Worm (Caenorhabditis elegans) whole organism, young adult: ENCODE data around the gene T19H12.2.

ENCODE experiments used
- B0336.3 ChIP-seq: fragments of 200-800 bp; sonication (Bioruptor generic); IDR thresholded peaks from 2 replicates; pipeline ENCODE4 v1.3.6; 2022; ENCODE audit warnings: missing genetic modification characterization, missing compliant biosample characterization
- F33H1.4 ChIP-seq: fragments of 200-800 bp; sonication (Bioruptor generic); IDR thresholded peaks from 2 replicates; pipeline ENCODE4 v1.3.6; 2022; ENCODE audit warnings: missing genetic modification reagents, missing genetic modification characterization, missing compliant biosample characterization
- F37B4.10 ChIP-seq: fragments of 200-800 bp; sonication (Bioruptor generic); IDR thresholded peaks from 2 replicates; pipeline ENCODE4 v1.3.6; 2022; ENCODE audit warnings: missing genetic modification characterization, missing compliant biosample characterization
- F39B2.1 ChIP-seq: fragments of 200-800 bp; sonication (Bioruptor generic); IDR thresholded peaks from 2 replicates; pipeline ENCODE4 v1.3.6; 2022; ENCODE audit warnings: missing genetic modification reagents, missing genetic modification characterization, missing compliant biosample characterization
- F49E8.2 ChIP-seq: sonication (generic microtip); optimal IDR thresholded peaks from 3 replicates; lab custom pipeline; 2017; ENCODE audit warnings: missing genetic modification characterization, mild to moderate bottlenecking, missing compliant biosample characterization, antibody characterized with exemption, moderate library complexity; ENCODE audit not compliant: insufficient read depth
- F52B5.7 ChIP-seq: sonication (generic microtip); optimal IDR thresholded peaks from 2 replicates; lab custom pipeline; 2016; ENCODE audit warnings: mild to moderate bottlenecking, missing genetic modification characterization, missing compliant biosample characterization
- K12H6.12 ChIP-seq: fragments of 200-800 bp; sonication (Bioruptor generic); optimal IDR thresholded peaks from 2 replicates; lab custom pipeline; 2018; ENCODE audit warnings: mild to moderate bottlenecking, missing genetic modification characterization, missing compliant biosample characterization
- Y53F4B.3 ChIP-seq: fragments of 200-800 bp; sonication (Bioruptor generic); IDR thresholded peaks from 2 replicates; pipeline ENCODE4 v1.3.6; 2022; ENCODE audit warnings: missing genetic modification reagents, missing genetic modification characterization, missing compliant biosample characterization
- ZK185.1 ChIP-seq: sonication (generic microtip); optimal IDR thresholded peaks from 2 replicates; lab custom pipeline; 2016; ENCODE audit warnings: mild to moderate bottlenecking, missing genetic modification characterization, missing compliant biosample characterization; ENCODE audit not compliant: poor library complexity, severe bottlenecking
- ama-1 ChIP-seq, 3 experiments: fragments of 150-350 bp in 1 of 3; sonication (generic microtip) in 2 of 3; optimal IDR thresholded peaks; 2 replicates each; lab custom pipeline; 2014 to 2018; ENCODE audit warnings: missing biosample characterization in 2 of 3, missing genetic modification characterization in 2 of 3, missing genetic modification reagents in 2 of 3
- attf-6 ChIP-seq: fragments of 200-800 bp; sonication (Bioruptor generic); IDR thresholded peaks from 2 replicates; pipeline ENCODE4 v1.3.6; 2022; ENCODE audit warnings: missing genetic modification reagents, missing genetic modification characterization, missing compliant biosample characterization
- cebp-1 ChIP-seq, 2 experiments: fragments of 200-800 bp in 1 of 2; sonication (Bioruptor generic) in 1 of 2; sonication (generic microtip) in 1 of 2; IDR thresholded peaks in 1 of 2; optimal IDR thresholded peaks in 1 of 2; 2 replicates each; pipeline versions ENCODE4 v1.3.6 to Lab custom; 2017 to 2022; ENCODE audit warnings: missing compliant biosample characterization in 2 of 2, missing genetic modification characterization in 2 of 2, mild to moderate bottlenecking in 1 of 2, missing genetic modification reagents in 1 of 2, moderate library complexity in 1 of 2
- cebp-2 ChIP-seq: fragments of 200-800 bp; sonication (Bioruptor generic); IDR thresholded peaks from 2 replicates; pipeline ENCODE4 v1.3.6; 2022; ENCODE audit warnings: missing genetic modification characterization, missing compliant biosample characterization
- ceh-40 ChIP-seq: fragments of 200-800 bp; sonication (Bioruptor generic); IDR thresholded peaks from 2 replicates; pipeline ENCODE4 v1.3.6; 2022; ENCODE audit warnings: missing genetic modification characterization, missing compliant biosample characterization
- ceh-79 ChIP-seq: sonication (generic microtip); optimal IDR thresholded peaks from 2 replicates; lab custom pipeline; 2017; ENCODE audit warnings: mild to moderate bottlenecking, missing genetic modification characterization, missing compliant biosample characterization
- ceh-91 ChIP-seq: fragments of 200-800 bp; sonication (Bioruptor generic); IDR thresholded peaks from 2 replicates; pipeline ENCODE4 v1.3.6; 2022; ENCODE audit warnings: missing genetic modification reagents, missing genetic modification characterization, missing compliant biosample characterization
- die-1 ChIP-seq: sonication (generic microtip); optimal IDR thresholded peaks from 2 replicates; lab custom pipeline; 2016; ENCODE audit warnings: missing genotype, mild to moderate bottlenecking, missing genetic modification characterization, missing compliant biosample characterization
- dox-1 ChIP-seq: fragments of 200-800 bp; sonication (Bioruptor generic); IDR thresholded peaks from 2 replicates; pipeline ENCODE4 v1.3.6; 2022; ENCODE audit warnings: missing genetic modification reagents, missing genetic modification characterization, missing compliant biosample characterization
- egl-18 ChIP-seq: fragments of 200-800 bp; sonication (Bioruptor generic); IDR thresholded peaks from 2 replicates; pipeline ENCODE4 v1.3.6; 2022; ENCODE audit warnings: missing genetic modification reagents, missing genetic modification characterization, missing compliant biosample characterization
- egrh-3 ChIP-seq: fragments of 200-800 bp; sonication (Bioruptor generic); IDR thresholded peaks from 2 replicates; pipeline ENCODE4 v1.3.6; 2022; ENCODE audit warnings: missing genetic modification reagents, missing genetic modification characterization, missing compliant biosample characterization
- ekl-4 ChIP-seq: fragments of 200-800 bp; sonication (Bioruptor generic); IDR thresholded peaks from 2 replicates; pipeline ENCODE4 v1.3.6; 2022; ENCODE audit warnings: missing genetic modification reagents, missing genetic modification characterization, missing compliant biosample characterization
- fkh-3 ChIP-seq: sonication (generic microtip); optimal IDR thresholded peaks from 2 replicates; lab custom pipeline; 2016; ENCODE audit warnings: mild to moderate bottlenecking, missing genetic modification characterization, missing compliant biosample characterization
- hlh-12 ChIP-seq: sonication (generic microtip); optimal IDR thresholded peaks from 2 replicates; lab custom pipeline; 2016; ENCODE audit warnings: missing genetic modification characterization, missing compliant biosample characterization
- hmg-1.2 ChIP-seq: fragments of 200-800 bp; sonication (Bioruptor generic); IDR thresholded peaks from 2 replicates; pipeline ENCODE4 v1.3.6; 2022; ENCODE audit warnings: missing genetic modification reagents, missing genetic modification characterization, missing compliant biosample characterization
- let-607 ChIP-seq, 2 experiments: fragments of 200-800 bp in 1 of 2; sonication (Bioruptor generic) in 1 of 2; sonication (generic microtip) in 1 of 2; optimal IDR thresholded peaks; 2 replicates each; lab custom pipeline; 2016 to 2018; ENCODE audit warnings: mild to moderate bottlenecking in 2 of 2, missing compliant biosample characterization in 2 of 2, missing genetic modification characterization in 2 of 2, moderate library complexity in 2 of 2, missing genotype in 1 of 2
- lin-26 ChIP-seq: fragments of 200-800 bp; sonication (Bioruptor generic); IDR thresholded peaks from 2 replicates; pipeline ENCODE4 v1.3.6; 2022; ENCODE audit warnings: missing genetic modification reagents, missing genetic modification characterization, missing compliant biosample characterization
- lin-40 ChIP-seq: sonication (generic microtip); optimal IDR thresholded peaks from 2 replicates; lab custom pipeline; 2016; ENCODE audit warnings: missing genetic modification characterization, mild to moderate bottlenecking, missing compliant biosample characterization, missing genotype, missing genetic modification reagents
- lin-54 ChIP-seq: fragments of 200-800 bp; sonication (Bioruptor generic); optimal IDR thresholded peaks from 2 replicates; lab custom pipeline; 2018; ENCODE audit warnings: mild to moderate bottlenecking, missing genetic modification characterization, missing compliant biosample characterization
- lsy-27 ChIP-seq: sonication (generic microtip); optimal IDR thresholded peaks from 2 replicates; lab custom pipeline; 2017; ENCODE audit warnings: missing genetic modification characterization, mild to moderate bottlenecking, missing compliant biosample characterization, antibody characterized with exemption, missing genotype, borderline replicate concordance; ENCODE audit not compliant: insufficient read depth
- madf-3 ChIP-seq: fragments of 200-800 bp; sonication (Bioruptor generic); IDR thresholded peaks from 2 replicates; pipeline ENCODE4 v1.3.6; 2022; ENCODE audit warnings: missing genetic modification reagents, missing genetic modification characterization, missing compliant biosample characterization
- mcd-1 ChIP-seq: fragments of 200-800 bp; sonication (Bioruptor generic); IDR thresholded peaks from 2 replicates; pipeline ENCODE4 v1.3.6; 2022; ENCODE audit warnings: missing genetic modification reagents, missing genetic modification characterization, missing compliant biosample characterization
- mel-28 ChIP-seq: sonication (generic microtip); optimal IDR thresholded peaks from 2 replicates; lab custom pipeline; 2016; ENCODE audit warnings: borderline replicate concordance, mild to moderate bottlenecking, missing genetic modification characterization, missing compliant biosample characterization
- nfya-2 ChIP-seq: fragments of 200-800 bp; sonication (Bioruptor generic); IDR thresholded peaks from 2 replicates; pipeline ENCODE4 v1.3.6; 2022; ENCODE audit warnings: missing genetic modification reagents, missing genetic modification characterization, missing compliant biosample characterization
- nhr-27 ChIP-seq: fragments of 200-800 bp; sonication (Bioruptor generic); optimal IDR thresholded peaks from 2 replicates; lab custom pipeline; 2018; ENCODE audit warnings: mild to moderate bottlenecking, missing genetic modification characterization, moderate library complexity, missing compliant biosample characterization
- nhr-80 ChIP-seq: sonication (generic microtip); optimal IDR thresholded peaks from 2 replicates; lab custom pipeline; 2016; ENCODE audit warnings: missing genetic modification characterization, missing compliant biosample characterization
- nhr-90 ChIP-seq: sonication (generic microtip); optimal IDR thresholded peaks from 2 replicates; lab custom pipeline; 2016; ENCODE audit warnings: missing genotype, mild to moderate bottlenecking, missing genetic modification characterization, missing compliant biosample characterization
- rcor-1 ChIP-seq: fragments of 200-800 bp; sonication (Bioruptor generic); IDR thresholded peaks from 2 replicates; pipeline ENCODE4 v1.3.6; 2022; ENCODE audit warnings: missing genetic modification reagents, missing genetic modification characterization, missing compliant biosample characterization
- sea-2 ChIP-seq: fragments of 200-800 bp; sonication (Bioruptor generic); IDR thresholded peaks from 2 replicates; pipeline ENCODE4 v1.3.6; 2022; ENCODE audit warnings: missing genetic modification characterization, missing compliant biosample characterization
- snpc-1.1 ChIP-seq: sonication (generic microtip); optimal IDR thresholded peaks from 2 replicates; lab custom pipeline; 2017; ENCODE audit warnings: missing genetic modification characterization, mild to moderate bottlenecking, missing compliant biosample characterization, antibody characterized with exemption, moderate library complexity, missing genotype, missing genetic modification reagents; ENCODE audit not compliant: insufficient read depth
- snpc-4 ChIP-seq, 5 experiments: fragments of 150-350 bp in 1 of 5; sonication (generic microtip) in 4 of 5; optimal IDR thresholded peaks; 2 replicates each; lab custom pipeline; 2014 to 2018; ENCODE audit warnings: missing genetic modification characterization in 5 of 5, missing biosample characterization in 3 of 5, antibody characterized with exemption in 2 of 5, mild to moderate bottlenecking in 2 of 5, missing compliant biosample characterization in 2 of 5, missing genotype in 2 of 5, moderate library complexity in 2 of 5, missing genetic modification reagents in 1 of 5
- sptf-2 ChIP-seq: fragments of 200-800 bp; sonication (Bioruptor generic); optimal IDR thresholded peaks from 2 replicates; lab custom pipeline; 2018; ENCODE audit warnings: mild to moderate bottlenecking, missing genetic modification characterization, missing compliant biosample characterization
- unc-130 ChIP-seq: sonication (generic microtip); optimal IDR thresholded peaks from 2 replicates; lab custom pipeline; 2016; ENCODE audit warnings: missing genetic modification reagents, missing genetic modification characterization, missing compliant biosample characterization
- unc-62 ChIP-seq: fragments of 150-350 bp; optimal IDR thresholded peaks from 2 replicates; lab custom pipeline; 2014; ENCODE audit warnings: missing biosample characterization, missing genetic modification reagents, missing genetic modification characterization
- zfh-2 ChIP-seq: fragments of 200-800 bp; sonication (Bioruptor generic); conservative IDR thresholded peaks from 2 replicates; pipeline ENCODE4 v1.3.6; 2022; ENCODE audit warnings: missing genetic modification reagents, missing genetic modification characterization, missing compliant biosample characterization
- ztf-22 ChIP-seq: fragments of 200-800 bp; sonication (Bioruptor generic); optimal IDR thresholded peaks from 2 replicates; lab custom pipeline; 2018; ENCODE audit warnings: mild to moderate bottlenecking, missing genetic modification characterization, moderate library complexity, missing compliant biosample characterization
- ztf-28 ChIP-seq: fragments of 200-800 bp; sonication (Bioruptor generic); IDR thresholded peaks from 2 replicates; pipeline ENCODE4 v1.3.6; 2022; ENCODE audit warnings: missing genetic modification reagents, missing genetic modification characterization, missing compliant biosample characterization

The T19H12.2 gene

DNA sequence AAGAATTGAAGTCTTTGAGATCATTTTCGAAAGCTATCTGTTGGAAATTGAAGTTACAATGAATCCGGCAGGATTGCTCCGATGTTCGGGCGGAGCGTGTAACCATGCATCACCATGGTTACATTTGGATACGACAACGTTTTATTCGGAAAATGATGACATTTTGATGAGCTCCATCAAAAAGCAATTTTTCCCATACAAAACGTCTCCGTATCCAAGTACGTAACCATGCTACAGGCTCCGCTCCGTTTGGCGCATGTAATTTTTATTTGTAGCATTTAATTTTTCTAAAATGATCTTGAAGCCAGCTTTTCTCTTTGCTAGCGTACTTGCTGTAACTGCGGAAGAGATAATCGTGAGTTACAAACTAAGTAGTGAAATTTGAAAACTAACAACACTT, 47.7 kb upstream of the T19H12.2 start, which contains the start of the genes cwp-2 and cwp-3:
TSS of gene cwp-2 (minus strand) at position 101 of the 400 bp plus-strand sequence.
TSS of gene cwp-3 (plus strand) at position 293 of the 400 bp plus-strand sequence.
- TF ChIP-seq cebp-1 (GFP tag; IDR thresholded peaks at IDR 0.05; lab: Robert Waterston, UW) (no peak), cebp-1 (tag; optimal IDR thresholded peaks at IDR 0.05; lab: Kevin White, UChicago) (no peak), cebp-2 (GFP tag; lab: Robert Waterston, UW) (no peak), nfya-2 (GFP tag; lab: Robert Waterston, UW) (no peak), mel-28 (tag; lab: Kevin White, UChicago) (no peak), ceh-91 (GFP tag; lab: Robert Waterston, UW) (no peak), lin-26 (GFP tag; lab: Robert Waterston, UW) (no peak), egl-18 (GFP tag; lab: Robert Waterston, UW) (no peak), mcd-1 (GFP tag; lab: Robert Waterston, UW) (no peak), ceh-40 (GFP tag; lab: Robert Waterston, UW) (no peak), zfh-2 (GFP tag; lab: Robert Waterston, UW) (no peak), Y53F4B.3 (GFP tag; lab: Robert Waterston, UW) (no peak), let-607 (tag; optimal IDR thresholded peaks at IDR 0.05; lab: Kevin White, UChicago) (no peak), F37B4.10 (GFP tag; lab: Robert Waterston, UW) (no peak), ztf-22 (GFP tag; lab: Kevin White, UChicago) (no peak), ztf-28 (no peak), sea-2 (GFP tag; lab: Robert Waterston, UW) (no peak), madf-3 (GFP tag; lab: Robert Waterston, UW) (no peak), die-1 (tag; lab: Kevin White, UChicago) (no peak), F39B2.1 (no peak), ceh-79 (no peak)

- TF ChIP-seq attf-6 = no peak
- peak; percentile 70 for TF ChIP-seq nhr-80 (tag; lab: Kevin White, UChicago)
- TF ChIP-seq lsy-27 = no peak
- no peak for TF ChIP-seq ZK185.1 (tag; lab: Kevin White, UChicago)
- TF ChIP-seq sptf-2 = no peak
- TF ChIP-seq hmg-1.2 (GFP tag; lab: Robert Waterston, UW) = peak; percentile 81
- no peak for TF ChIP-seq egrh-3 (GFP tag; lab: Robert Waterston, UW)
- TF ChIP-seq F52B5.7 = no peak
- TF ChIP-seq cebp-1 (GFP tag; IDR thresholded peaks at IDR 0.05; lab: Robert Waterston, UW) = peak; percentile 99
- TF ChIP-seq cebp-1 (tag; optimal IDR thresholded peaks at IDR 0.05; lab: Kevin White, UChicago) = peak; percentile 100
- TF ChIP-seq rcor-1 = 0 out of 2 replicates have a peak, but pooled peaks have one; percentile 12
- no peak for TF ChIP-seq nhr-90 (tag; lab: Kevin White, UChicago)
- TF ChIP-seq ama-1 (optimal IDR thresholded peaks at IDR 0.05; lab: Kevin White, UChicago) = no peak
- TF ChIP-seq ama-1 (GFP tag; optimal IDR thresholded peaks at IDR 0.05; lab: Kevin White, UChicago) = no peak
- no peak for TF ChIP-seq F33H1.4 (GFP tag; lab: Robert Waterston, UW)
- TF ChIP-seq unc-62 = no peak
- TF ChIP-seq lin-54 = peak; percentile 14
- no peak for TF ChIP-seq B0336.3 (GFP tag; lab: Robert Waterston, UW)
- no peak for TF ChIP-seq fkh-3 (tag; lab: Kevin White, UChicago)
- no peak for TF ChIP-seq unc-130 (GFP tag; lab: Kevin White, UChicago)
- TF ChIP-seq snpc-1.1 (tag; lab: Kevin White, UChicago) = no peak
- peak; percentile 22; the same call in 1 of the 2 replicates for TF ChIP-seq dox-1 (GFP tag; lab: Robert Waterston, UW)
- TF ChIP-seq hlh-12 (tag; lab: Kevin White, UChicago) = no peak
- peak; percentile 2 for TF ChIP-seq K12H6.12 (tag; lab: Kevin White, UChicago)
- no peak for TF ChIP-seq nhr-27 (tag; lab: Kevin White, UChicago)
- peak; percentile 8 for TF ChIP-seq lin-40 (tag; lab: Kevin White, UChicago)
- no peak for TF ChIP-seq snpc-4 (GFP tag; optimal IDR thresholded peaks at IDR 0.05; lab: Kevin White, UChicago)
- no peak for TF ChIP-seq snpc-4 (tag; optimal IDR thresholded peaks at IDR 0.05; lab: Kevin White, UChicago)
- TF ChIP-seq ekl-4 = no peak
- no peak for TF ChIP-seq F49E8.2
These were observed 45.6 kb upstream of the T19H12.2 start, which contains the start of gene abhd-5.2 for ce11 chrV:4844591-4844990. TSS of gene abhd-5.2 (plus strand) at chrV:4844685.
